Worm (Caenorhabditis elegans) whole organism, young adult: Measurements from ENCODE around the gene gei-1.

Experiments
- F39B2.1 ChIP-seq: fragments of 200-800 bp; sonication (Bioruptor generic); IDR thresholded peaks from 2 replicates; pipeline ENCODE4 v1.3.6; 2022; ENCODE audit warnings: missing genetic modification reagents, missing genetic modification characterization, missing compliant biosample characterization
- Y53G8AR.9 ChIP-seq: fragments of 200-800 bp; sonication (Bioruptor generic); conservative IDR thresholded peaks from 2 replicates; pipeline ENCODE4 v1.3.6; 2022; ENCODE audit warnings: missing genetic modification reagents, missing genetic modification characterization, missing compliant biosample characterization
- aptf-2 ChIP-seq: fragments of 200-800 bp; sonication (Bioruptor generic); conservative IDR thresholded peaks from 2 replicates; pipeline ENCODE4 v1.3.6; 2022; ENCODE audit warnings: missing genetic modification reagents, missing genetic modification characterization, missing compliant biosample characterization
- attf-5 ChIP-seq: fragments of 200-800 bp; sonication (Bioruptor generic); optimal IDR thresholded peaks from 2 replicates; lab custom pipeline; 2018; ENCODE audit warnings: mild to moderate bottlenecking, missing genetic modification characterization, missing compliant biosample characterization
- ccch-3 ChIP-seq: fragments of 200-800 bp; sonication (Bioruptor generic); optimal IDR thresholded peaks from 2 replicates; lab custom pipeline; 2018; ENCODE audit warnings: mild to moderate bottlenecking, missing genetic modification characterization, missing compliant biosample characterization
- cebp-1 ChIP-seq, 2 experiments: fragments of 200-800 bp in 1 of 2; sonication (Bioruptor generic) in 1 of 2; sonication (generic microtip) in 1 of 2; IDR thresholded peaks in 1 of 2; optimal IDR thresholded peaks in 1 of 2; 2 replicates each; pipeline versions ENCODE4 v1.3.6 to Lab custom; 2017 to 2022; ENCODE audit warnings: missing compliant biosample characterization in 2 of 2, missing genetic modification characterization in 2 of 2, mild to moderate bottlenecking in 1 of 2, missing genetic modification reagents in 1 of 2, moderate library complexity in 1 of 2
- cebp-2 ChIP-seq: fragments of 200-800 bp; sonication (Bioruptor generic); IDR thresholded peaks from 2 replicates; pipeline ENCODE4 v1.3.6; 2022; ENCODE audit warnings: missing genetic modification characterization, missing compliant biosample characterization
- efl-1 ChIP-seq: fragments of 150-350 bp; optimal IDR thresholded peaks from 2 replicates; lab custom pipeline; 2014; ENCODE audit warnings: missing biosample characterization, missing genetic modification reagents, missing genetic modification characterization
- egrh-3 ChIP-seq: fragments of 200-800 bp; sonication (Bioruptor generic); IDR thresholded peaks from 2 replicates; pipeline ENCODE4 v1.3.6; 2022; ENCODE audit warnings: missing genetic modification reagents, missing genetic modification characterization, missing compliant biosample characterization
- gei-17 ChIP-seq: fragments of 200-800 bp; sonication (Bioruptor generic); optimal IDR thresholded peaks from 2 replicates; lab custom pipeline; 2018; ENCODE audit warnings: mild to moderate bottlenecking, missing genetic modification characterization, missing compliant biosample characterization
- him-1 ChIP-seq: sonication (generic microtip); optimal IDR thresholded peaks from 2 replicates; lab custom pipeline; 2016; ENCODE audit warnings: missing genotype, missing genetic modification reagents, missing genetic modification characterization, missing compliant biosample characterization
- hmg-1.2 ChIP-seq: fragments of 200-800 bp; sonication (Bioruptor generic); IDR thresholded peaks from 2 replicates; pipeline ENCODE4 v1.3.6; 2022; ENCODE audit warnings: missing genetic modification reagents, missing genetic modification characterization, missing compliant biosample characterization
- hrde-1 ChIP-seq: sonication (generic microtip); optimal IDR thresholded peaks from 2 replicates; lab custom pipeline; 2016; ENCODE audit warnings: missing genetic modification characterization, mild to moderate bottlenecking, missing compliant biosample characterization, moderate library complexity, missing genotype, missing genetic modification reagents, borderline replicate concordance
- lag-1 ChIP-seq: fragments of 200-800 bp; sonication (Bioruptor generic); IDR thresholded peaks from 2 replicates; pipeline ENCODE4 v1.3.6; 2022; ENCODE audit warnings: missing genetic modification reagents, missing genetic modification characterization, missing compliant biosample characterization
- lin-54 ChIP-seq: fragments of 200-800 bp; sonication (Bioruptor generic); optimal IDR thresholded peaks from 2 replicates; lab custom pipeline; 2018; ENCODE audit warnings: mild to moderate bottlenecking, missing genetic modification characterization, missing compliant biosample characterization
- lir-1 ChIP-seq: fragments of 200-800 bp; sonication (Bioruptor generic); conservative IDR thresholded peaks from 2 replicates; pipeline ENCODE4 v1.3.6; 2022; ENCODE audit warnings: missing genetic modification reagents, missing genetic modification characterization, missing compliant biosample characterization
- lsl-1 ChIP-seq: fragments of 200-800 bp; sonication (Bioruptor generic); optimal IDR thresholded peaks from 2 replicates; lab custom pipeline; 2018; ENCODE audit warnings: mild to moderate bottlenecking, missing genetic modification characterization, moderate library complexity, missing compliant biosample characterization
- madf-10 ChIP-seq: sonication (generic microtip); optimal IDR thresholded peaks from 2 replicates; lab custom pipeline; 2016; ENCODE audit warnings: mild to moderate bottlenecking, missing genetic modification characterization, missing compliant biosample characterization
- madf-3 ChIP-seq: fragments of 200-800 bp; sonication (Bioruptor generic); IDR thresholded peaks from 2 replicates; pipeline ENCODE4 v1.3.6; 2022; ENCODE audit warnings: missing genetic modification reagents, missing genetic modification characterization, missing compliant biosample characterization
- madf-8 ChIP-seq: fragments of 200-800 bp; sonication (Bioruptor generic); conservative IDR thresholded peaks from 2 replicates; pipeline ENCODE4 v1.3.6; 2022; ENCODE audit warnings: missing genetic modification reagents, missing genetic modification characterization, missing compliant biosample characterization
- mcd-1 ChIP-seq: fragments of 200-800 bp; sonication (Bioruptor generic); IDR thresholded peaks from 2 replicates; pipeline ENCODE4 v1.3.6; 2022; ENCODE audit warnings: missing genetic modification reagents, missing genetic modification characterization, missing compliant biosample characterization
- nfyb-1 ChIP-seq: fragments of 200-800 bp; sonication (Bioruptor generic); IDR thresholded peaks from 2 replicates; pipeline ENCODE4 v1.3.6; 2022; ENCODE audit warnings: missing genetic modification reagents, missing genetic modification characterization, missing compliant biosample characterization
- nhr-179 ChIP-seq: sonication (generic microtip); optimal IDR thresholded peaks from 2 replicates; lab custom pipeline; 2016; ENCODE audit warnings: mild to moderate bottlenecking, missing genetic modification characterization, missing compliant biosample characterization
- nhr-90 ChIP-seq: sonication (generic microtip); optimal IDR thresholded peaks from 2 replicates; lab custom pipeline; 2016; ENCODE audit warnings: missing genotype, mild to moderate bottlenecking, missing genetic modification characterization, missing compliant biosample characterization
- sea-2 ChIP-seq: fragments of 200-800 bp; sonication (Bioruptor generic); IDR thresholded peaks from 2 replicates; pipeline ENCODE4 v1.3.6; 2022; ENCODE audit warnings: missing genetic modification characterization, missing compliant biosample characterization
- snpc-4 ChIP-seq, 5 experiments: fragments of 150-350 bp in 1 of 5; sonication (generic microtip) in 4 of 5; optimal IDR thresholded peaks; 2 replicates each; lab custom pipeline; 2014 to 2018; ENCODE audit warnings: missing genetic modification characterization in 5 of 5, missing biosample characterization in 3 of 5, antibody characterized with exemption in 2 of 5, mild to moderate bottlenecking in 2 of 5, missing compliant biosample characterization in 2 of 5, missing genotype in 2 of 5, moderate library complexity in 2 of 5, missing genetic modification reagents in 1 of 5
- somi-1 ChIP-seq: fragments of 200-800 bp; sonication (Bioruptor generic); optimal IDR thresholded peaks from 2 replicates; lab custom pipeline; 2018; ENCODE audit warnings: mild to moderate bottlenecking, missing genetic modification characterization, missing compliant biosample characterization
- sptf-2 ChIP-seq: fragments of 200-800 bp; sonication (Bioruptor generic); optimal IDR thresholded peaks from 2 replicates; lab custom pipeline; 2018; ENCODE audit warnings: mild to moderate bottlenecking, missing genetic modification characterization, missing compliant biosample characterization
- tbx-9 ChIP-seq: sonication (generic microtip); optimal IDR thresholded peaks from 2 replicates; lab custom pipeline; 2016; ENCODE audit warnings: borderline replicate concordance, missing genetic modification characterization, inconsistent platforms, missing compliant biosample characterization
- unc-62 ChIP-seq: fragments of 150-350 bp; optimal IDR thresholded peaks from 2 replicates; lab custom pipeline; 2014; ENCODE audit warnings: missing biosample characterization, missing genetic modification reagents, missing genetic modification characterization
- zfh-2 ChIP-seq: fragments of 200-800 bp; sonication (Bioruptor generic); conservative IDR thresholded peaks from 2 replicates; pipeline ENCODE4 v1.3.6; 2022; ENCODE audit warnings: missing genetic modification reagents, missing genetic modification characterization, missing compliant biosample characterization
- ztf-6 ChIP-seq: fragments of 200-800 bp; sonication (Bioruptor generic); IDR thresholded peaks from 2 replicates; pipeline ENCODE4 v1.3.6; 2022; ENCODE audit warnings: missing genetic modification reagents, missing genetic modification characterization, missing compliant biosample characterization

The gei-1 gene

DNA sequence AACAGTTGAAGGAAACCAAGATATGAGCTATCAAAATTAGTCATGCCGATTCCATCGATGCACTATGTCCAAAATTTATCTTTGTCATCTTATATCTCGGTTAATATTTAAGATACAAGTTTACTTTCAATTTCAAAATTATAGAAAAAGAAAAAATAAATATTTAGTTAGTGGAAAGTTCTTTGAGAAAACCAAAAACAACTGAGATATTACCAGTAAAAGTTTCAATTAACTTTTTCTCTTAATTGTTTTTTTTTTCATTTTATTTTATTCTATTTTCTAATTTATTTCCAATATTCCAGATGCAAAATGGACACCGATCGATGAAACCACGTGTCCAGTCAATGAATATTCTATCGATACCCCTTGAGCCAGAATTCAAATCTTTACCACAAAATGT is at the start of gene gei-1:
Gene gei-1, plus strand, starts transcription at position 301 of the 400 bp plus-strand sequence.
- TF ChIP-seq nhr-90 (tag; lab: Kevin White, UChicago) (no peak), hrde-1 (no peak)

- no peak for TF ChIP-seq sea-2 (GFP tag; lab: Robert Waterston, UW)
- no peak for TF ChIP-seq madf-3 (GFP tag; lab: Robert Waterston, UW)
- no peak for TF ChIP-seq tbx-9 (tag; lab: Kevin White, UChicago)
- no peak for TF ChIP-seq hrde-1
- no peak for TF ChIP-seq nfyb-1
- TF ChIP-seq snpc-4 (GFP tag; optimal IDR thresholded peaks at IDR 0.05; lab: Kevin White, UChicago): no peak
- TF ChIP-seq snpc-4 (tag; optimal IDR thresholded peaks at IDR 0.05; lab: Kevin White, UChicago): no peak
- no peak for TF ChIP-seq Y53G8AR.9 (GFP tag; lab: Robert Waterston, UW)
- TF ChIP-seq gei-17 (GFP tag; lab: Kevin White, UChicago): no peak
- no peak for TF ChIP-seq nhr-179 (tag; lab: Kevin White, UChicago)
- TF ChIP-seq cebp-2 (GFP tag; lab: Robert Waterston, UW): no peak
- no peak for TF ChIP-seq ccch-3
Observed at ce11 chrIII:3297151-3297550, 47.5 kb upstream of the gei-1 start, which contains the start of gene Y53G8AR.5. Gene Y53G8AR.5, plus strand, starts transcription at chrIII:3297451.

DNA sequence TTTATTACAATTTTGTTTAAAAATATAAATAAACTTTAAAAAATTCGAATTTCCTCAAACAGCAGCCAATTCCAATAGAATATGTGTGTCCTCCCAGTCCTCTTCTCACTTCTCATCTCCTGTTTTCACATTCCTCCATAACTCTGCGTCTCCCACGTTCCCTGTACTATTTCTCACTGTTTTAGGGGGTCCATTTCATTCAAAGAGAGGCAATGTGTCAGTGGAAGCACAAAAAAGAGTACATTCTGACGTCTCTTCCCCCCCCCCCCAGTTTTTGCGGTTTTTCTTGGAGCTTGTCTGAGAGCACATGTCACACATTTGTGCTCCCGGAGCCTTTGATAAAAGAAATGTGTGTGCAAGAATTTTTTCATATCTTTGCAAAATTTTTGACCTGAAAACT is 40.1 kb upstream of the gei-1 start:
- TF ChIP-seq cebp-1 (GFP tag; IDR thresholded peaks at IDR 0.05; lab: Robert Waterston, UW) (no peak), cebp-1 (tag; optimal IDR thresholded peaks at IDR 0.05; lab: Kevin White, UChicago) (peak; percentile 2), aptf-2 (no peak), hmg-1.2 (GFP tag; lab: Robert Waterston, UW) (peak; percentile 76), lag-1 (GFP tag; lab: Robert Waterston, UW) (no peak), lir-1 (no peak), sptf-2 (GFP tag; lab: Kevin White, UChicago) (no peak), F39B2.1 (GFP tag; lab: Robert Waterston, UW) (no peak), ztf-6 (GFP tag; lab: Robert Waterston, UW) (no peak), madf-10 (tag; lab: Kevin White, UChicago) (no peak)

- TF ChIP-seq unc-62 (GFP tag; lab: Kevin White, UChicago): peak; percentile 28
- peak; percentile 86 for TF ChIP-seq cebp-1 (GFP tag; IDR thresholded peaks at IDR 0.05; lab: Robert Waterston, UW)
- peak; percentile 95 for TF ChIP-seq cebp-1 (tag; optimal IDR thresholded peaks at IDR 0.05; lab: Kevin White, UChicago)
- TF ChIP-seq him-1 (tag; lab: Kevin White, UChicago): no peak
Observed at ce11 chrIII:3306322-3306721, 38.4 kb upstream of the gei-1 start.

ce11 chrIII:3307379-3307778 is 37.3 kb upstream of the gei-1 start:
- TF ChIP-seq madf-3 (GFP tag; lab: Robert Waterston, UW): no peak
- TF ChIP-seq somi-1 (GFP tag; lab: Kevin White, UChicago): no peak
- peak; percentile 35 for TF ChIP-seq attf-5
- no peak for TF ChIP-seq zfh-2 (GFP tag; lab: Robert Waterston, UW)
- TF ChIP-seq cebp-1 (GFP tag; IDR thresholded peaks at IDR 0.05; lab: Robert Waterston, UW): no peak
- TF ChIP-seq cebp-1 (tag; optimal IDR thresholded peaks at IDR 0.05; lab: Kevin White, UChicago): peak; percentile 11
- TF ChIP-seq, all 124 proteins: peak for 2

ce11 chrIII:3308940-3309339 is 35.7 kb upstream of the gei-1 start:
- TF ChIP-seq hmg-1.2 (GFP tag; lab: Robert Waterston, UW) (peak; percentile 49; the same call in 1 of the 2 replicates), aptf-2 (no peak), ccch-3 (no peak)

- TF ChIP-seq egrh-3 (GFP tag; lab: Robert Waterston, UW) (no peak), lsl-1 (peak; percentile 12), lin-54 (GFP tag; lab: Kevin White, UChicago) (peak; percentile 48), madf-8 (0 out of 2 replicates have a peak, but pooled peaks have one; percentile 11), efl-1 (GFP tag; lab: Kevin White, UChicago) (peak; percentile 25), mcd-1 (GFP tag; lab: Robert Waterston, UW) (peak; percentile 57)
Observed at ce11 chrIII:3309700-3310099, 35.0 kb upstream of the gei-1 start.
